Worm (Caenorhabditis elegans): ENCODE data around the gene sgt-1.
"Not testable (repeated sequence)": the region's sequence is repeated elsewhere in the genome, so short reads cannot be mapped to it uniquely, and the experiment has no call there.

sgt-1 gene

ce11 chrII:4871834-4872233, 31.8 kb downstream of the sgt-1 start:
- no peak for TF ChIP-seq W03F9.2 (tag; optimal IDR thresholded peaks at IDR 0.05)
- TF ChIP-seq him-1 (tag; optimal IDR thresholded peaks at IDR 0.05) = no peak
- TF ChIP-seq dao-5 (tag; optimal IDR thresholded peaks at IDR 0.05) = no peak

- no peak for TF ChIP-seq him-1 (tag; optimal IDR thresholded peaks at IDR 0.05)
- no peak for TF ChIP-seq W03F9.2 (tag; optimal IDR thresholded peaks at IDR 0.05)
- no peak for TF ChIP-seq dao-5 (tag; optimal IDR thresholded peaks at IDR 0.05)
Observed at ce11 chrII:4870691-4871090, 32.9 kb downstream of the sgt-1 start, which contains the start of gene col-20. Gene col-20 (minus strand): TSS chrII:4870791.

- no peak for TF ChIP-seq dao-5 (tag; optimal IDR thresholded peaks at IDR 0.05)
- TF ChIP-seq him-1 (tag; optimal IDR thresholded peaks at IDR 0.05) = no peak
- no peak for TF ChIP-seq W03F9.2 (tag; optimal IDR thresholded peaks at IDR 0.05)
Observed at ce11 chrII:4869793-4870343, 33.7 kb downstream of the sgt-1 start.

- TF ChIP-seq dao-5 (tag; optimal IDR thresholded peaks at IDR 0.05) = no peak
- no peak for TF ChIP-seq W03F9.2 (tag; optimal IDR thresholded peaks at IDR 0.05)
- no peak for TF ChIP-seq him-1 (tag; optimal IDR thresholded peaks at IDR 0.05)
Observed at ce11 chrII:4867476-4867875, 36.1 kb downstream of the sgt-1 start, which contains the start of gene col-17. Gene col-17 (minus strand): TSS chrII:4867576.

- no peak for TF ChIP-seq dao-5 (tag; optimal IDR thresholded peaks at IDR 0.05)
- TF ChIP-seq W03F9.2 (tag; optimal IDR thresholded peaks at IDR 0.05) = no peak
- no peak for TF ChIP-seq him-1 (tag; optimal IDR thresholded peaks at IDR 0.05)
Observed at ce11 chrII:4866045-4866444, 37.6 kb downstream of the sgt-1 start.

- TF ChIP-seq W03F9.2 (tag; optimal IDR thresholded peaks at IDR 0.05) = no peak
- TF ChIP-seq him-1 (tag; optimal IDR thresholded peaks at IDR 0.05) = no peak
- TF ChIP-seq dao-5 (tag; optimal IDR thresholded peaks at IDR 0.05) = no peak
Observed at ce11 chrII:4863357-4863756, 40.2 kb downstream of the sgt-1 start, which contains the start of the genes mpst-4 and F11G11.14. Gene mpst-4 (minus strand): TSS chrII:4863457. Gene F11G11.14 (plus strand): TSS chrII:4863681.

ce11 chrII:4860260-4860659, 43.3 kb downstream of the sgt-1 start, which contains the start of the genes nspd-5 and F11G11.4:
Gene nspd-5 (minus strand): TSS chrII:4860360.
Gene F11G11.4 (plus strand): TSS chrII:4860594.
- TF ChIP-seq W03F9.2, him-1, dao-5 (tag; optimal IDR thresholded peaks at IDR 0.05): not testable (repeated sequence)

- TF ChIP-seq him-1 (tag; optimal IDR thresholded peaks at IDR 0.05) = no peak
- no peak for TF ChIP-seq W03F9.2 (tag; optimal IDR thresholded peaks at IDR 0.05)
- TF ChIP-seq dao-5 (tag; optimal IDR thresholded peaks at IDR 0.05) = no peak
Observed at ce11 chrII:4858906-4859411, 44.6 kb downstream of the sgt-1 start.

- no peak for TF ChIP-seq dao-5 (tag; optimal IDR thresholded peaks at IDR 0.05)
- no peak for TF ChIP-seq him-1 (tag; optimal IDR thresholded peaks at IDR 0.05)
- no peak for TF ChIP-seq W03F9.2 (tag; optimal IDR thresholded peaks at IDR 0.05)
Observed at ce11 chrII:4857873-4858364, 45.7 kb downstream of the sgt-1 start, which contains the start of gene F11G11.5. Gene F11G11.5 (plus strand): TSS chrII:4857923.

- TF ChIP-seq him-1 (tag; optimal IDR thresholded peaks at IDR 0.05) = no peak
Observed at ce11 chrII:4857086-4857485, 46.5 kb downstream of the sgt-1 start.

- TF ChIP-seq dao-5 (tag; optimal IDR thresholded peaks at IDR 0.05) (no peak), W03F9.2 (tag; optimal IDR thresholded peaks at IDR 0.05) (peak; percentile 5), him-1 (tag; optimal IDR thresholded peaks at IDR 0.05) (no peak)
Observed at ce11 chrII:4856113-4856512, 47.5 kb downstream of the sgt-1 start.

- TF ChIP-seq dao-5 (tag; optimal IDR thresholded peaks at IDR 0.05) = no peak
- TF ChIP-seq him-1 (tag; optimal IDR thresholded peaks at IDR 0.05) = peak; percentile 0
- TF ChIP-seq W03F9.2 (tag; optimal IDR thresholded peaks at IDR 0.05) = no peak
Observed at ce11 chrII:4855489-4855888, 48.1 kb downstream of the sgt-1 start.

- TF ChIP-seq W03F9.2 (tag; optimal IDR thresholded peaks at IDR 0.05) (no peak), dao-5 (tag; optimal IDR thresholded peaks at IDR 0.05) (no peak), him-1 (tag; optimal IDR thresholded peaks at IDR 0.05) (no peak)
Observed at ce11 chrII:4854761-4855160, 48.8 kb downstream of the sgt-1 start.
